Fruit fly (Drosophila melanogaster) whole organism, embryonic: ENCODE measurements around the gene Tom70.

Source experiments
- Abd-B ChIP-seq: fragments of 200-800 bp; sonication (Bioruptor generic); optimal IDR thresholded peaks from 2 replicates; lab custom pipeline; 2018; ENCODE audit warnings: missing biosample characterization, mild to moderate bottlenecking, missing genetic modification characterization, moderate library complexity
- Ada2b ChIP-seq: fragments of 200-800 bp; sonication (Bioruptor generic); IDR thresholded peaks from 2 replicates; pipeline ENCODE4 v1.3.6; 2022; ENCODE audit warnings: missing biosample characterization, missing genetic modification characterization
- Awh ChIP-seq: fragments of 200-800 bp; sonication (Bioruptor generic); IDR thresholded peaks from 2 replicates; pipeline ENCODE4, ENCODE4 v1.3.6; 2022; ENCODE audit warnings: missing biosample characterization, missing genetic modification characterization
- B-H2 ChIP-seq: fragments of 200-800 bp; sonication (Bioruptor generic); optimal IDR thresholded peaks from 2 replicates; lab custom pipeline; 2018; ENCODE audit warnings: missing biosample characterization, mild to moderate bottlenecking, missing genetic modification characterization
- Bgb ChIP-seq: fragments of 200-800 bp; sonication (Bioruptor generic); IDR thresholded peaks from 2 replicates; pipeline ENCODE4 v1.3.6; 2022; ENCODE audit warnings: missing biosample characterization, missing genetic modification characterization; ENCODE audit not compliant: partially characterized antibody
- CG11398 ChIP-seq: fragments of 200-800 bp; sonication (Bioruptor generic); optimal IDR thresholded peaks from 2 replicates; lab custom pipeline; 2016; ENCODE audit warnings: missing biosample characterization, missing genetic modification characterization
- CG11695 ChIP-seq: fragments of 200-800 bp; sonication (Bioruptor generic); IDR thresholded peaks from 3 replicates; pipeline ENCODE4 v1.3.6; 2022; ENCODE audit warnings: missing biosample characterization, missing genetic modification characterization
- CG12769 ChIP-seq: fragments of 200-800 bp; sonication (Bioruptor generic); optimal IDR thresholded peaks from 2 replicates; lab custom pipeline; 2019; ENCODE audit warnings: missing biosample characterization, mild to moderate bottlenecking, missing genetic modification characterization, moderate library complexity
- CG13296 ChIP-seq: fragments of 200-800 bp; sonication (Bioruptor generic); optimal IDR thresholded peaks from 3 replicates; lab custom pipeline; 2018; ENCODE audit warnings: missing biosample characterization, mild to moderate bottlenecking, missing genetic modification characterization
- CG14860 ChIP-seq: fragments of 200-800 bp; sonication (Bioruptor generic); IDR thresholded peaks from 3 replicates; pipeline ENCODE4 v1.3.6; 2022; ENCODE audit warnings: missing biosample characterization, missing genetic modification characterization; ENCODE audit not compliant: partially characterized antibody
- CG1647 ChIP-seq: fragments of 200-800 bp; sonication (Bioruptor generic); optimal IDR thresholded peaks from 3 replicates; lab custom pipeline; 2016; ENCODE audit warnings: missing biosample characterization, missing genetic modification characterization
- CG17186 ChIP-seq: fragments of 200-800 bp; sonication (Bioruptor generic); optimal IDR thresholded peaks from 3 replicates; lab custom pipeline; 2017; ENCODE audit warnings: missing biosample characterization, missing genetic modification reagents, missing genetic modification characterization
- CG17612 ChIP-seq: fragments of 200-800 bp; sonication (Bioruptor generic); IDR thresholded peaks from 2 replicates; pipeline ENCODE4 v1.3.6; 2022; ENCODE audit warnings: missing biosample characterization, missing genetic modification characterization
- CG17912 ChIP-seq: fragments of 200-800 bp; sonication (Bioruptor generic); optimal IDR thresholded peaks from 2 replicates; lab custom pipeline; 2018; ENCODE audit warnings: missing biosample characterization, mild to moderate bottlenecking, missing genetic modification characterization
- CG18764 ChIP-seq: fragments of 200-800 bp; sonication (Bioruptor generic); optimal IDR thresholded peaks from 3 replicates; lab custom pipeline; 2016; ENCODE audit warnings: missing biosample characterization, missing genetic modification characterization
- CG3163 ChIP-seq: fragments of 200-800 bp; sonication (Bioruptor generic); optimal IDR thresholded peaks from 3 replicates; lab custom pipeline; 2016; ENCODE audit warnings: missing biosample characterization, missing genetic modification characterization
- CG3726 ChIP-seq: fragments of 200-800 bp; sonication (Bioruptor generic); IDR thresholded peaks from 3 replicates; pipeline ENCODE4, ENCODE4 v1.3.6; 2022; ENCODE audit warnings: missing biosample characterization, missing genetic modification characterization
- CG3995 ChIP-seq: fragments of 200-800 bp; sonication (Bioruptor generic); optimal IDR thresholded peaks from 3 replicates; lab custom pipeline; 2016; ENCODE audit warnings: missing biosample characterization, missing genetic modification characterization
- CG4328 ChIP-seq: fragments of 200-800 bp; sonication (Bioruptor generic); optimal IDR thresholded peaks from 3 replicates; lab custom pipeline; 2017; ENCODE audit warnings: missing biosample characterization, missing genetic modification reagents, missing genetic modification characterization
- CG7372 ChIP-seq: fragments of 200-800 bp; sonication (Bioruptor generic); IDR thresholded peaks from 2 replicates; pipeline ENCODE4 v1.3.6; 2022; ENCODE audit warnings: missing biosample characterization, missing genetic modification characterization
- CG7839 ChIP-seq: fragments of 200-800 bp; sonication (Bioruptor generic); optimal IDR thresholded peaks from 3 replicates; lab custom pipeline; 2018; ENCODE audit warnings: missing biosample characterization, mild to moderate bottlenecking, missing genetic modification characterization, moderate library complexity
- CG9876 ChIP-seq: fragments of 200-800 bp; sonication (Bioruptor generic); optimal IDR thresholded peaks from 2 replicates; lab custom pipeline; 2016; ENCODE audit warnings: missing biosample characterization, missing genetic modification characterization
- CkIIα-i1 ChIP-seq: fragments of 200-800 bp; sonication (Bioruptor generic); IDR thresholded peaks from 2 replicates; pipeline ENCODE4 v1.3.6; 2022; ENCODE audit warnings: missing biosample characterization, missing genetic modification characterization
- Dad ChIP-seq: fragments of 200-800 bp; sonication (Bioruptor generic); optimal IDR thresholded peaks from 3 replicates; lab custom pipeline; 2016; ENCODE audit warnings: missing biosample characterization, missing genetic modification characterization
- Dip3 ChIP-seq: fragments of 200-800 bp; sonication (Bioruptor generic); optimal IDR thresholded peaks from 3 replicates; lab custom pipeline; 2016; ENCODE audit warnings: missing biosample characterization, missing genetic modification characterization
- Drgx ChIP-seq: fragments of 200-800 bp; sonication (Bioruptor generic); IDR thresholded peaks from 2 replicates; pipeline ENCODE4 v1.3.6; 2022; ENCODE audit warnings: missing biosample characterization, missing genetic modification characterization
- HLHmδ ChIP-seq: fragments of 200-800 bp; sonication (Bioruptor generic); optimal IDR thresholded peaks from 2 replicates; lab custom pipeline; 2018; ENCODE audit warnings: missing biosample characterization, mild to moderate bottlenecking, missing genetic modification characterization, moderate library complexity
- Hr3 ChIP-seq: fragments of 200-800 bp; sonication (Bioruptor generic); optimal IDR thresholded peaks from 3 replicates; lab custom pipeline; 2016; ENCODE audit warnings: missing biosample characterization, missing genetic modification characterization
- Jarid2 ChIP-seq: fragments of 200-800 bp; sonication (Bioruptor generic); optimal IDR thresholded peaks from 3 replicates; lab custom pipeline; 2017; ENCODE audit warnings: mild to moderate bottlenecking, missing biosample characterization, missing genetic modification reagents, missing genetic modification characterization
- Lhr ChIP-seq: fragments of 200-800 bp; sonication (Bioruptor generic); optimal IDR thresholded peaks from 3 replicates; lab custom pipeline; 2017; ENCODE audit warnings: mild to moderate bottlenecking, missing biosample characterization, missing genetic modification reagents, missing genetic modification characterization
- MBD-R2 ChIP-seq: fragments of 200-800 bp; sonication (Bioruptor generic); IDR thresholded peaks from 2 replicates; pipeline ENCODE4 v1.3.6; 2022; ENCODE audit warnings: missing biosample characterization, missing genetic modification characterization
- NC2α ChIP-seq: fragments of 200-800 bp; sonication (Bioruptor generic); optimal IDR thresholded peaks from 2 replicates; lab custom pipeline; 2016; ENCODE audit warnings: missing biosample characterization, missing genetic modification characterization
- NK7.1 ChIP-seq: fragments of 200-800 bp; sonication (Bioruptor generic); optimal IDR thresholded peaks from 3 replicates; lab custom pipeline; 2016; ENCODE audit warnings: missing biosample characterization, missing genetic modification characterization
- Neu2 ChIP-seq: fragments of 200-800 bp; sonication (Bioruptor generic); optimal IDR thresholded peaks from 3 replicates; lab custom pipeline; 2016; ENCODE audit warnings: missing biosample characterization, missing genetic modification characterization, borderline replicate concordance
- Tbp ChIP-seq: fragments of >200 bp; optimal IDR thresholded peaks from 2 replicates; lab custom pipeline; 2018; ENCODE audit warnings: missing biosample characterization, missing genetic modification characterization
- Xbp1 ChIP-seq: fragments of 200-800 bp; sonication (Bioruptor generic); optimal IDR thresholded peaks from 3 replicates; lab custom pipeline; 2016; ENCODE audit warnings: missing biosample characterization, mild to moderate bottlenecking, missing genetic modification characterization
- ac ChIP-seq: fragments of 200-800 bp; sonication (Bioruptor generic); optimal IDR thresholded peaks from 3 replicates; lab custom pipeline; 2017; ENCODE audit warnings: missing biosample characterization, mild to moderate bottlenecking, missing genetic modification characterization
- dmrt99B ChIP-seq: fragments of 200-800 bp; sonication (Bioruptor generic); optimal IDR thresholded peaks from 2 replicates; lab custom pipeline; 2018; ENCODE audit warnings: missing biosample characterization, mild to moderate bottlenecking, missing genetic modification characterization, moderate library complexity
- gcm2 ChIP-seq: fragments of 200-800 bp; sonication (Bioruptor generic); optimal IDR thresholded peaks from 2 replicates; lab custom pipeline; 2016; ENCODE audit warnings: missing biosample characterization, missing genetic modification characterization
- h ChIP-seq: fragments of >200 bp; optimal IDR thresholded peaks from 2 replicates; lab custom pipeline; 2017
- jigr1 ChIP-seq: fragments of 200-800 bp; sonication (Bioruptor generic); IDR thresholded peaks from 3 replicates; pipeline ENCODE4 v1.3.6; 2022; ENCODE audit warnings: missing biosample characterization, missing genetic modification characterization
- kay ChIP-seq: fragments of 200-800 bp; sonication (Bioruptor generic); optimal IDR thresholded peaks from 2 replicates; lab custom pipeline; 2016; ENCODE audit warnings: missing biosample characterization, missing genetic modification characterization
- mld ChIP-seq: fragments of 200-800 bp; sonication (Bioruptor generic); IDR thresholded peaks from 3 replicates; pipeline ENCODE4 v1.3.6; 2022; ENCODE audit warnings: missing biosample characterization, missing genetic modification characterization; ENCODE audit not compliant: partially characterized antibody
- nmo ChIP-seq: fragments of 200-800 bp; sonication (Bioruptor generic); optimal IDR thresholded peaks from 2 replicates; lab custom pipeline; 2018; ENCODE audit warnings: missing biosample characterization, mild to moderate bottlenecking, missing genetic modification characterization, moderate library complexity
- pzg ChIP-seq: fragments of 200-800 bp; sonication (Bioruptor generic); optimal IDR thresholded peaks from 3 replicates; lab custom pipeline; 2018; ENCODE audit warnings: missing biosample characterization, mild to moderate bottlenecking, missing genetic modification characterization, moderate library complexity
- schlank ChIP-seq: fragments of 200-800 bp; sonication (Bioruptor generic); optimal IDR thresholded peaks from 2 replicates; lab custom pipeline; 2018; ENCODE audit warnings: missing biosample characterization, mild to moderate bottlenecking, missing genetic modification characterization
- sens-2 ChIP-seq: fragments of 200-800 bp; sonication (Bioruptor generic); IDR thresholded peaks from 2 replicates; pipeline ENCODE4 v1.3.6; 2022; ENCODE audit warnings: missing biosample characterization, missing genetic modification characterization
- trem ChIP-seq: fragments of 200-800 bp; optimal IDR thresholded peaks from 3 replicates; lab custom pipeline; 2019; ENCODE audit warnings: missing biosample characterization, mild to moderate bottlenecking, missing genetic modification characterization, moderate library complexity
- zen ChIP-seq: fragments of 200-800 bp; sonication (Bioruptor generic); optimal IDR thresholded peaks from 3 replicates; lab custom pipeline; 2018; ENCODE audit warnings: missing biosample characterization, mild to moderate bottlenecking, missing genetic modification characterization, moderate library complexity

Gene Tom70

DNA sequence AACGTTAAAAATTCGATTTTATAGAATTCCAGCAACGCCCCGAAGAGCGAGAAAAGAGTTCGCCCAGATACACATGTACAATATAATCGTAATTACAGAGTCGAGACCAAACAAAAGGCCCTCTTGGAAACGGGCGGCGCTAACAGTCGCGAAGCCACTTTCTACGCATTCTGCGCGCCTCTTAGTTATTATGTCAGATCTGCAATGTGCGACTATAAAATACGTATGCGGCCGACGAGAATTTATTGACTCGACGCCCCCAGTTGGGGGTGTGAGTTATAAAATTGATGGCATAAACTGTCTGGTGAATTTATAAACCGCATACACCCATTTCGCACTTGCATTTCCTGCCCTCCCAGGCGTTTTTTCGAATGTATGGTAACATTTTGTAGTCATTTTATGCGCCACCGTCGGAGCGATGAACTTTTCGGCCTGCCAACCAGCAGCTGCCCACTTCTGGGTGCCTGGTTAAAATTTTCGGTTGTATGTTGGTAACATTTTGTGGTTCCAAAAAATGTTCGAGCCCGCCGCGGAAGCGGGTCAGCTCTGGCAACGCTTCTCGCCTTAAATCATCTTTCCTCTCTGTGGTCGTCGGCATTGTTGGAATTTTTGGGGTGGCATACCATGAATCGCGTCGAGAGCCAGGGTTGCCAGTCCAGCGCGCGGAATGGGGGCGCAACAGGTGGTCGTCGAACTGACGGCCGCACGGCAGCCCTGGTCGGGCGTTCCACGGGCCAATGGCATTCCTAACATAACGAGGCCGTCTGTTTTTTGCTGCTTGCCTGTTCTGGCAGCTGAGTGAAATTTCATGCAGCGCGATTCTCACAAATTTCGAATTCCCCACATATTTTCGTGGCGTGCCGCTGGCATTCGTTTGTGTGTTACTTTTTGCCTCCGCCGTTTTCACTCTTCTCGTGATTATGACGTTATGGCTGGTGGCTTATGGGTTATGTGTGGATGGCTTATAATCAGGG is 26.3 kb downstream of the Tom70 start (continued):
- TF ChIP-seq CG14860: no peak
- TF ChIP-seq sens-2 (GFP tag; lab: Robert Waterston, UW): no peak
- TF ChIP-seq Xbp1 (GFP tag; lab: Kevin White, UChicago): peak; percentile 77
- TF ChIP-seq schlank (tag; lab: Kevin White, UChicago): peak; percentile 54
- TF ChIP-seq CG13296: peak; percentile 44
- peak; percentile 58 for TF ChIP-seq NC2α
- TF ChIP-seq ac (GFP tag; lab: Kevin White, UChicago): peak; percentile 0
- peak; percentile 79 for TF ChIP-seq Dad
- TF ChIP-seq Dip3: peak; percentile 35
- peak; percentile 87 for TF ChIP-seq CG3995
- TF ChIP-seq Awh (GFP tag; lab: Robert Waterston, UW): no peak
- TF ChIP-seq CG17612 (GFP tag; lab: Robert Waterston, UW): no peak
- peak; percentile 98 for TF ChIP-seq CG12769
- TF ChIP-seq Lhr (GFP tag; lab: Kevin White, UChicago): peak; percentile 98
- TF ChIP-seq CG1647: peak; percentile 47
- no peak for TF ChIP-seq jigr1 (GFP tag; lab: Robert Waterston, UW)
- TF ChIP-seq Ada2b (GFP tag; lab: Robert Waterston, UW): no peak
- no peak for TF ChIP-seq mld (GFP tag; lab: Robert Waterston, UW)
- no peak for TF ChIP-seq h (lab: Kevin White, UChicago)
- TF ChIP-seq Jarid2 (GFP tag; lab: Kevin White, UChicago): peak; percentile 22
- peak; percentile 13 for TF ChIP-seq Neu2
- no peak for TF ChIP-seq CG18764 (GFP tag; lab: Kevin White, UChicago)
- peak; percentile 6 for TF ChIP-seq CG17912 (GFP tag; lab: Kevin White, UChicago)
- TF ChIP-seq CG7839 (tag; lab: Kevin White, UChicago): peak; percentile 60
- no peak for TF ChIP-seq MBD-R2
- peak; percentile 31 for TF ChIP-seq zen
- peak; percentile 72 for TF ChIP-seq dmrt99B (tag; lab: Kevin White, UChicago)
- TF ChIP-seq CkIIα-i1 (GFP tag; lab: Robert Waterston, UW): no peak
- TF ChIP-seq gcm2 (GFP tag; lab: Kevin White, UChicago): peak; percentile 48
- TF ChIP-seq CG11398 (GFP tag; lab: Kevin White, UChicago): peak; percentile 57
- TF ChIP-seq B-H2: peak; percentile 74
- TF ChIP-seq Bgb: no peak
- no peak for TF ChIP-seq Tbp
- TF ChIP-seq NK7.1 (GFP tag; lab: Kevin White, UChicago): peak; percentile 68
- TF ChIP-seq Abd-B (GFP tag; lab: Kevin White, UChicago): peak; percentile 56
- TF ChIP-seq CG3726 (GFP tag; lab: Robert Waterston, UW): no peak
- peak; percentile 20 for TF ChIP-seq kay (GFP tag; lab: Kevin White, UChicago)
- peak; percentile 67 for TF ChIP-seq pzg (GFP tag; lab: Kevin White, UChicago)
- TF ChIP-seq CG3163: peak; percentile 73
- no peak for TF ChIP-seq Drgx (GFP tag; lab: Robert Waterston, UW)
- TF ChIP-seq HLHmδ (GFP tag; lab: Kevin White, UChicago): peak; percentile 89
- peak; percentile 50 for TF ChIP-seq trem (tag; lab: Kevin White, UChicago)
- peak; percentile 86 for TF ChIP-seq nmo (GFP tag; lab: Kevin White, UChicago)
- no peak for TF ChIP-seq CG9876
- no peak for TF ChIP-seq CG7372
- no peak for TF ChIP-seq CG11695 (GFP tag; lab: Robert Waterston, UW)
- TF ChIP-seq CG4328: peak; percentile 68
- TF ChIP-seq Hr3: peak; percentile 36
- peak; percentile 63 for TF ChIP-seq CG17186 (GFP tag; lab: Kevin White, UChicago)
